Fruit fly (Drosophila melanogaster): ENCODE measurements around the gene CG42337.

CG42337 gene

dm6 chr3L:21172527-21173253 is 20.5 kb downstream of the CG42337 start, which contains the start of the genes chb and AsnS (continued):
- TF ChIP-seq CG1621 (tag; optimal IDR thresholded peaks at IDR 0.05): peak; percentile 64
- TF ChIP-seq salr (GFP tag; optimal IDR thresholded peaks at IDR 0.05): peak; percentile 27 to 69
- peak; percentile 22 for TF ChIP-seq fd59A (GFP tag; optimal IDR thresholded peaks at IDR 0.05)
- peak; percentile 61 for TF ChIP-seq CG3919 (GFP tag; optimal IDR thresholded peaks at IDR 0.05)
- peak; percentile 88 for TF ChIP-seq vri (GFP tag; optimal IDR thresholded peaks at IDR 0.05)
- no peak for TF ChIP-seq CG9139 (GFP tag; optimal IDR thresholded peaks at IDR 0.05)
- peak; percentile 59 for TF ChIP-seq Blimp-1 (GFP tag; optimal IDR thresholded peaks at IDR 0.05)
- TF ChIP-seq lz (GFP tag; optimal IDR thresholded peaks at IDR 0.05): peak; percentile 85
- TF ChIP-seq Eip75B (GFP tag; optimal IDR thresholded peaks at IDR 0.05): peak; percentile 80
- TF ChIP-seq CG8319 (GFP tag; optimal IDR thresholded peaks at IDR 0.05): peak; percentile 29
- no peak for TF ChIP-seq CG6808 (GFP tag; optimal IDR thresholded peaks at IDR 0.05)
- peak; percentile 75 for TF ChIP-seq achi (GFP tag; optimal IDR thresholded peaks at IDR 0.05)
- TF ChIP-seq Smox (GFP tag; optimal IDR thresholded peaks at IDR 0.05): peak; percentile 83

dm6 chr3L:21171905-21172304 is 21.3 kb downstream of the CG42337 start, which contains the start of gene Ac78C:
Gene Ac78C (minus strand): TSS chr3L:21171930.
- TF ChIP-seq ss (GFP tag; optimal IDR thresholded peaks at IDR 0.05): peak; percentile 77 to 85
- peak; percentile 82 for TF ChIP-seq CG16779 (tag; optimal IDR thresholded peaks at IDR 0.05)
- peak; percentile 51 for TF ChIP-seq Blimp-1 (GFP tag; optimal IDR thresholded peaks at IDR 0.05)
- TF ChIP-seq CG11762 (GFP tag; optimal IDR thresholded peaks at IDR 0.05; ENCODE audit: insufficient read depth): peak; percentile 79
- TF ChIP-seq Smox (GFP tag; optimal IDR thresholded peaks at IDR 0.05): peak; percentile 77
- TF ChIP-seq fd59A (GFP tag; optimal IDR thresholded peaks at IDR 0.05): peak; percentile 63
- TF ChIP-seq Hr39 (GFP tag; optimal IDR thresholded peaks at IDR 0.05): peak; percentile 86
- TF ChIP-seq Hr4 (GFP tag; optimal IDR thresholded peaks at IDR 0.05): peak; percentile 91
- peak; percentile 90 for TF ChIP-seq Eip75B (GFP tag; optimal IDR thresholded peaks at IDR 0.05)
- TF ChIP-seq Ets96B (tag; optimal IDR thresholded peaks at IDR 0.05): peak; percentile 83
- TF ChIP-seq acj6 (GFP tag; optimal IDR thresholded peaks at IDR 0.05): peak; percentile 82
- peak; percentile 94 for TF ChIP-seq Eip78C (GFP tag)
- TF ChIP-seq CG9139 (GFP tag; optimal IDR thresholded peaks at IDR 0.05): peak; percentile 78
- peak; percentile 87 for TF ChIP-seq cyc (GFP tag; optimal IDR thresholded peaks at IDR 0.05)
- peak; percentile 85 for TF ChIP-seq CG32006 (GFP tag; optimal IDR thresholded peaks at IDR 0.05)
- peak; percentile 84 for TF ChIP-seq esn (GFP tag; optimal IDR thresholded peaks at IDR 0.05)
- TF ChIP-seq Lpt (GFP tag; optimal IDR thresholded peaks at IDR 0.05): peak; percentile 85
- TF ChIP-seq topi (GFP tag; optimal IDR thresholded peaks at IDR 0.05): peak; percentile 82
- peak; percentile 78 for TF ChIP-seq CG1621 (tag; optimal IDR thresholded peaks at IDR 0.05)
- TF ChIP-seq CG8632 (GFP tag; optimal IDR thresholded peaks at IDR 0.05): peak; percentile 76
- peak; percentile 85 for TF ChIP-seq CG6792 (GFP tag; optimal IDR thresholded peaks at IDR 0.05)
- TF ChIP-seq CG10631 (GFP tag; optimal IDR thresholded peaks at IDR 0.05): peak; percentile 81
- peak; percentile 68 for TF ChIP-seq spab (GFP tag; optimal IDR thresholded peaks at IDR 0.05)
- TF ChIP-seq salr (GFP tag; optimal IDR thresholded peaks at IDR 0.05): peak; percentile 24 to 59
- TF ChIP-seq fkh (GFP tag; optimal IDR thresholded peaks at IDR 0.05): peak; percentile 96
- TF ChIP-seq CG8119 (GFP tag; IDR thresholded peaks at IDR 0.05): peak; percentile 87
- TF ChIP-seq Sox14 (GFP tag; optimal IDR thresholded peaks at IDR 0.05): peak; percentile 81
- peak; percentile 81 for TF ChIP-seq Met (GFP tag; optimal IDR thresholded peaks at IDR 0.05)
- TF ChIP-seq CG3032 (tag; optimal IDR thresholded peaks at IDR 0.05): peak; percentile 81
- TF ChIP-seq OdsH (GFP tag; optimal IDR thresholded peaks at IDR 0.05): peak; percentile 86
- TF ChIP-seq svp (GFP tag): peak; percentile 91
- no peak for TF ChIP-seq Eip93F (GFP tag; optimal IDR thresholded peaks at IDR 0.05)
- TF ChIP-seq Ets21C (GFP tag; optimal IDR thresholded peaks at IDR 0.05): peak; percentile 80
- TF ChIP-seq CG6854 (GFP tag; optimal IDR thresholded peaks at IDR 0.05): peak; percentile 88
- peak; percentile 38 for TF ChIP-seq Hr38 (GFP tag; optimal IDR thresholded peaks at IDR 0.05)
- TF ChIP-seq dac (GFP tag; optimal IDR thresholded peaks at IDR 0.05): peak; percentile 85
- TF ChIP-seq vri (GFP tag; optimal IDR thresholded peaks at IDR 0.05): peak; percentile 73
- peak; percentile 77 for TF ChIP-seq Sox15 (GFP tag; optimal IDR thresholded peaks at IDR 0.05)
- TF ChIP-seq CG11294 (GFP tag; IDR thresholded peaks at IDR 0.05): peak; percentile 82
- TF ChIP-seq pdm3 (GFP tag; optimal IDR thresholded peaks at IDR 0.05): peak; percentile 88
- TF ChIP-seq dsx (GFP tag; optimal IDR thresholded peaks at IDR 0.05; ENCODE audit: poor library complexity, severe bottlenecking): peak; percentile 70
- TF ChIP-seq CG15336 (GFP tag; IDR thresholded peaks at IDR 0.05): peak; percentile 88
- peak; percentile 89 for TF ChIP-seq CG3919 (GFP tag; optimal IDR thresholded peaks at IDR 0.05)
